Worm (Caenorhabditis elegans): Measurements from ENCODE around the gene hsp-60.

- TF ChIP-seq daf-19 (GFP tag; conservative IDR thresholded peaks at IDR 0.05): no peak
- no peak for TF ChIP-seq unc-62 (GFP tag; optimal IDR thresholded peaks at IDR 0.05 in 1 of 2)
- no peak for TF ChIP-seq unc-62 (tag; optimal IDR thresholded peaks at IDR 0.05)
- peak; percentile 74 for TF ChIP-seq aha-1 (tag)
- TF ChIP-seq Y75B8A.6 (GFP tag; IDR thresholded peaks at IDR 0.05): no peak
- no peak for TF ChIP-seq lin-29 (GFP tag; IDR thresholded peaks at IDR 0.05)
- no peak for TF ChIP-seq nhr-11 (tag; optimal IDR thresholded peaks at IDR 0.05)
- TF ChIP-seq lin-13 (GFP tag; optimal IDR thresholded peaks at IDR 0.05): no peak
- no peak for TF ChIP-seq mep-1 (tag; optimal IDR thresholded peaks at IDR 0.05)
- TF ChIP-seq zag-1 (tag; optimal IDR thresholded peaks at IDR 0.05): no peak
- no peak for TF ChIP-seq pha-4 (GFP tag; IDR thresholded peaks at IDR 0.05)
- no peak for TF ChIP-seq pha-4 (tag; optimal IDR thresholded peaks at IDR 0.05)
- no peak for TF ChIP-seq nhr-76 (tag; optimal IDR thresholded peaks at IDR 0.05)
- TF ChIP-seq spr-3 (GFP tag; optimal IDR thresholded peaks at IDR 0.05): no peak
- no peak for TF ChIP-seq snpc-1.2 (GFP tag; IDR thresholded peaks at IDR 0.05)
Observed at ce11 chrIII:1584216-1584715, 35.3 kb upstream of the hsp-60 start.
